Worm (Caenorhabditis elegans) whole organism, L4/young adult: Measurements from ENCODE around the gene C04A2.15.

Experiments used
- W03F9.2 ChIP-seq: fragments of 150-350 bp; optimal IDR thresholded peaks from 2 replicates; lab custom pipeline; 2014; ENCODE audit warnings: missing biosample characterization, missing genetic modification characterization
- dao-5 ChIP-seq: sonication (generic microtip); optimal IDR thresholded peaks from 2 replicates; lab custom pipeline; 2016; ENCODE audit warnings: missing genotype, missing genetic modification characterization, moderate library complexity, missing compliant biosample characterization
- him-1 ChIP-seq: sonication (generic microtip); optimal IDR thresholded peaks from 2 replicates; lab custom pipeline; 2016; ENCODE audit warnings: missing genotype, missing genetic modification reagents, missing genetic modification characterization, missing compliant biosample characterization

- no peak for TF ChIP-seq him-1 (tag; lab: Kevin White, UChicago)
- no peak for TF ChIP-seq dao-5 (tag; lab: Kevin White, UChicago)
- TF ChIP-seq W03F9.2 (tag; lab: Kevin White, UChicago) = no peak
Observed at ce11 chrII:6836762-6837566, 15.1 kb upstream of the C04A2.15 start.
